Fruit fly (Drosophila melanogaster): ENCODE results near the gene Mi-2.
A peak's percentile ranks its signal among the peaks of the same experiment; 100 is the strongest.

Mi-2 gene

DNA sequence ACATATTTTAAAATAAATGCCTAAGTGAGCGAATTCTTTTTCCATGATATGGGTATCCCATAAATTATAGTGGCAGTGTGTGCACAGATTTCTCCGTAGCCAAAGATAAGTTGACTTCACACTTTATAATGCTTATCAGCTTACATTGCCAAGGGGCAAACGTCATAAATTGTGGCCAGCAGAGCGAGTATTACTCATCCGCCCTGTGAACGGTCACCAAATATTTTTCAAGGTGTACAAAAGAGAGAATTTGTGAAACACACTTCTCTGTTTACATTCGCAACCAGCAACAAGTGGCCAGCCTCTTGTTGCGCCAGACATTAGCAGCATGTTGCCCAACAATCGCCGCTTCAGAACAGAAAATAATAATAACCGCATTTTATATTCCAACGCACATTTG is 22.9 kb upstream of the Mi-2 start (continued):
- peak; percentile 79 for TF ChIP-seq sug (tag; optimal IDR thresholded peaks at IDR 0.05)
- no peak for TF ChIP-seq tio (GFP tag; optimal IDR thresholded peaks at IDR 0.05)
- TF ChIP-seq fd64A (GFP tag; optimal IDR thresholded peaks at IDR 0.05), result peak; percentile 37
- TF ChIP-seq E2f1 (GFP tag; IDR thresholded peaks at IDR 0.05), result no peak
- no peak for TF ChIP-seq CG17328 (GFP tag; IDR thresholded peaks at IDR 0.05)
- TF ChIP-seq CG2202 (tag; optimal IDR thresholded peaks at IDR 0.05), result peak; percentile 29
- TF ChIP-seq Side (GFP tag; optimal IDR thresholded peaks at IDR 0.05), result peak; percentile 61
- TF ChIP-seq btn (GFP tag; optimal IDR thresholded peaks at IDR 0.05), result no peak
- no peak for TF ChIP-seq gsb-n (tag; optimal IDR thresholded peaks at IDR 0.05)
- TF ChIP-seq CG18764 (GFP tag; optimal IDR thresholded peaks at IDR 0.05), result peak; percentile 19
- no peak for TF ChIP-seq CG15011 (GFP tag; optimal IDR thresholded peaks at IDR 0.05)
- no peak for TF ChIP-seq Six4 (GFP tag; optimal IDR thresholded peaks at IDR 0.05)
- peak; percentile 52 for TF ChIP-seq CG18599 (GFP tag; optimal IDR thresholded peaks at IDR 0.05)
- no peak for TF ChIP-seq Kr (GFP tag; optimal IDR thresholded peaks at IDR 0.05)
- TF ChIP-seq nom (GFP tag; optimal IDR thresholded peaks at IDR 0.05), result no peak
- no peak for TF ChIP-seq Dref (GFP tag; IDR thresholded peaks at IDR 0.05)
- peak; percentile 8 for TF ChIP-seq Nf-YC (tag; optimal IDR thresholded peaks at IDR 0.05)
- TF ChIP-seq CG6683 (GFP tag; optimal IDR thresholded peaks at IDR 0.05), result no peak
- TF ChIP-seq gcm2 (GFP tag; optimal IDR thresholded peaks at IDR 0.05), result no peak
- TF ChIP-seq al (GFP tag; IDR thresholded peaks at IDR 0.05), result no peak
- TF ChIP-seq CG2712 (tag; optimal IDR thresholded peaks at IDR 0.05), result peak; percentile 2
- no peak for TF ChIP-seq CoRest (tag; optimal IDR thresholded peaks at IDR 0.05)
- TF ChIP-seq Dll (GFP tag; IDR thresholded peaks at IDR 0.05; ENCODE audit: partially characterized antibody), result no peak
- TF ChIP-seq Dp (GFP tag; optimal IDR thresholded peaks at IDR 0.05), result no peak
- TF ChIP-seq CG10979 (tag; optimal IDR thresholded peaks at IDR 0.05), result no peak
- no peak for TF ChIP-seq sim (GFP tag; IDR thresholded peaks at IDR 0.05)
- peak; percentile 34 for TF ChIP-seq salm (tag; optimal IDR thresholded peaks at IDR 0.05)
- TF ChIP-seq CG5953 (GFP tag; IDR thresholded peaks at IDR 0.05), result no peak
- TF ChIP-seq CG15514 (GFP tag; optimal IDR thresholded peaks at IDR 0.05), result peak; percentile 48
- no peak for TF ChIP-seq ab (GFP tag; optimal IDR thresholded peaks at IDR 0.05)
- no peak for TF ChIP-seq CG17612 (GFP tag; IDR thresholded peaks at IDR 0.05)
- TF ChIP-seq ttk (GFP tag; IDR thresholded peaks at IDR 0.05), result no peak
- TF ChIP-seq CG15479 (GFP tag; optimal IDR thresholded peaks at IDR 0.05), result no peak
- TF ChIP-seq tll (GFP tag; optimal IDR thresholded peaks at IDR 0.05), result no peak
- TF ChIP-seq Hey (tag; optimal IDR thresholded peaks at IDR 0.05), result peak; percentile 23
- no peak for TF ChIP-seq E2f2 (GFP tag; IDR thresholded peaks at IDR 0.05)
- peak; percentile 24 for TF ChIP-seq CG10431 (GFP tag; optimal IDR thresholded peaks at IDR 0.05)
- no peak for TF ChIP-seq ap (GFP tag; IDR thresholded peaks at IDR 0.05)
- no peak for TF ChIP-seq Mad (GFP tag; optimal IDR thresholded peaks at IDR 0.05)
- TF ChIP-seq Deaf1 (tag; optimal IDR thresholded peaks at IDR 0.05), result no peak
- TF ChIP-seq CG34422 (GFP tag; IDR thresholded peaks at IDR 0.05), result no peak; the same call in 2 of the 3 replicates
- TF ChIP-seq Xrp1 (GFP tag; IDR thresholded peaks at IDR 0.05), result 0 out of 2 replicates have a peak, but pooled peaks have one; percentile 24
- peak; percentile 4 for TF ChIP-seq CG12155 (GFP tag; optimal IDR thresholded peaks at IDR 0.05)
- TF ChIP-seq CG9727 (GFP tag; optimal IDR thresholded peaks at IDR 0.05), result no peak
- no peak for TF ChIP-seq rib (GFP tag; IDR thresholded peaks at IDR 0.05)
- TF ChIP-seq CG12299 (tag; optimal IDR thresholded peaks at IDR 0.05), result no peak
- TF ChIP-seq danr (GFP tag; IDR thresholded peaks at IDR 0.05), result no peak
- peak; percentile 59; the same call in 1 of the 2 replicates for TF ChIP-seq Atf6 (GFP tag; IDR thresholded peaks at IDR 0.05)
- no peak for TF ChIP-seq CG3065 (GFP tag; optimal IDR thresholded peaks at IDR 0.05)
- TF ChIP-seq Elba2 (GFP tag; optimal IDR thresholded peaks at IDR 0.05), result no peak
- TF ChIP-seq CG4730 (GFP tag; IDR thresholded peaks at IDR 0.05), result no peak
- TF ChIP-seq grn (GFP tag; optimal IDR thresholded peaks at IDR 0.05), result peak; percentile 40

Measured in whole organism, embryonic.